Worm (Caenorhabditis elegans): ENCODE measurements around the gene pqbp-1.1.

ce11 chrIV:299190-299589 is 37.7 kb upstream of the pqbp-1.1 start:
- TF ChIP-seq ama-1 (optimal IDR thresholded peaks at IDR 0.05): no peak
- TF ChIP-seq ceh-9 (tag; optimal IDR thresholded peaks at IDR 0.05): no peak
- no peak for TF ChIP-seq lin-11 (tag; optimal IDR thresholded peaks at IDR 0.05)

Measured in whole organism, late embryonic.